Worm (Caenorhabditis elegans) whole organism, late embryonic: Measurements from ENCODE around the gene rom-1.

ENCODE experiments used
- C08G9.2 ChIP-seq: sonication (generic microtip); optimal IDR thresholded peaks from 2 replicates; lab custom pipeline; 2016; ENCODE audit warnings: mild to moderate bottlenecking, missing genetic modification characterization, moderate library complexity, missing compliant biosample characterization
- C38D4.7 ChIP-seq: fragments of 200-800 bp; sonication (Bioruptor generic); optimal IDR thresholded peaks from 2 replicates; lab custom pipeline; 2018; ENCODE audit warnings: mild to moderate bottlenecking, missing genetic modification characterization, moderate library complexity, missing compliant biosample characterization
- F13H6.1 ChIP-seq: sonication (generic microtip); optimal IDR thresholded peaks from 2 replicates; lab custom pipeline; 2016; ENCODE audit warnings: missing genetic modification characterization, missing compliant biosample characterization
- ahr-1 ChIP-seq: sonication (generic microtip); optimal IDR thresholded peaks from 2 replicates; lab custom pipeline; 2016; ENCODE audit warnings: missing genetic modification characterization, missing compliant biosample characterization
- ama-1 ChIP-seq: fragments of 150-350 bp; optimal IDR thresholded peaks from 2 replicates; lab custom pipeline; 2014
- ceh-14 ChIP-seq: sonication (generic microtip); optimal IDR thresholded peaks from 2 replicates; lab custom pipeline; 2016; ENCODE audit warnings: missing genotype, missing genetic modification characterization, missing compliant biosample characterization
- ceh-18 ChIP-seq: sonication (generic microtip); optimal IDR thresholded peaks from 2 replicates; lab custom pipeline; 2016; ENCODE audit warnings: missing genetic modification characterization, missing compliant biosample characterization
- ceh-2 ChIP-seq: sonication (generic microtip); optimal IDR thresholded peaks from 2 replicates; lab custom pipeline; 2016; ENCODE audit warnings: missing genotype, missing genetic modification characterization, missing compliant biosample characterization
- ceh-30 ChIP-seq: fragments of 150-350 bp; optimal IDR thresholded peaks from 2 replicates; lab custom pipeline; 2014; ENCODE audit warnings: missing biosample characterization, missing genetic modification characterization
- ceh-31 ChIP-seq: sonication (generic microtip); optimal IDR thresholded peaks from 2 replicates; lab custom pipeline; 2016; ENCODE audit warnings: missing genetic modification characterization, missing compliant biosample characterization
- ceh-45 ChIP-seq: fragments of 200-800 bp; sonication (Bioruptor generic); IDR thresholded peaks from 2 replicates; pipeline ENCODE4 v1.3.6; 2022; ENCODE audit warnings: missing genetic modification reagents, missing genetic modification characterization, missing compliant biosample characterization
- ceh-6 ChIP-seq: fragments of 200-800 bp; sonication (Bioruptor generic); optimal IDR thresholded peaks from 2 replicates; lab custom pipeline; 2018; ENCODE audit warnings: mild to moderate bottlenecking, missing genetic modification characterization, missing compliant biosample characterization
- ceh-9 ChIP-seq: sonication (generic microtip); optimal IDR thresholded peaks from 2 replicates; lab custom pipeline; 2016; ENCODE audit warnings: mild to moderate bottlenecking, missing genetic modification characterization, inconsistent platforms, missing compliant biosample characterization
- dmd-4 ChIP-seq: sonication (generic microtip); optimal IDR thresholded peaks from 2 replicates; lab custom pipeline; 2016; ENCODE audit warnings: borderline replicate concordance, missing genetic modification characterization, missing compliant biosample characterization
- dve-1 ChIP-seq: sonication (generic microtip); optimal IDR thresholded peaks from 2 replicates; lab custom pipeline; 2017; ENCODE audit warnings: antibody characterized with exemption, mild to moderate bottlenecking, missing genetic modification characterization, missing compliant biosample characterization
- ets-4 ChIP-seq: sonication (generic microtip); optimal IDR thresholded peaks from 2 replicates; lab custom pipeline; 2016; ENCODE audit warnings: missing genetic modification characterization, missing compliant biosample characterization
- eyg-1 ChIP-seq: sonication (generic microtip); optimal IDR thresholded peaks from 2 replicates; lab custom pipeline; 2016; ENCODE audit warnings: missing genotype, missing genetic modification characterization, missing compliant biosample characterization
- fax-1 ChIP-seq: sonication (generic microtip); optimal IDR thresholded peaks from 2 replicates; lab custom pipeline; 2016; ENCODE audit warnings: missing genotype, missing genetic modification characterization, missing compliant biosample characterization
- fkh-10 ChIP-seq: fragments of 150-350 bp; optimal IDR thresholded peaks from 2 replicates; lab custom pipeline; 2014; ENCODE audit warnings: missing biosample characterization, missing genetic modification reagents, missing genetic modification characterization
- gmeb-2 ChIP-seq: sonication (generic microtip); optimal IDR thresholded peaks from 2 replicates; lab custom pipeline; 2016; ENCODE audit warnings: missing genetic modification characterization, inconsistent platforms, missing compliant biosample characterization
- hlh-13 ChIP-seq: fragments of 200-800 bp; sonication (Bioruptor generic); optimal IDR thresholded peaks from 2 replicates; lab custom pipeline; 2018; ENCODE audit warnings: mild to moderate bottlenecking, missing genetic modification characterization, missing compliant biosample characterization
- hlh-30 ChIP-seq: sonication (generic microtip); optimal IDR thresholded peaks from 2 replicates; lab custom pipeline; 2017; ENCODE audit warnings: antibody characterized with exemption, missing genetic modification characterization, missing compliant biosample characterization; ENCODE audit not compliant: insufficient read depth
- hlh-8 ChIP-seq: sonication (generic microtip); optimal IDR thresholded peaks from 2 replicates; lab custom pipeline; 2016; ENCODE audit warnings: missing genotype, missing genetic modification characterization, missing compliant biosample characterization
- lim-6 ChIP-seq: sonication (generic microtip); optimal IDR thresholded peaks from 2 replicates; lab custom pipeline; 2016; ENCODE audit warnings: missing genetic modification characterization, missing compliant biosample characterization
- nfya-1 ChIP-seq: sonication (generic microtip); optimal IDR thresholded peaks from 2 replicates; lab custom pipeline; 2017; ENCODE audit warnings: missing genetic modification characterization, mild to moderate bottlenecking, missing compliant biosample characterization, antibody characterized with exemption, moderate library complexity
- nhr-11 ChIP-seq: fragments of 150-350 bp; optimal IDR thresholded peaks from 2 replicates; lab custom pipeline; 2014; ENCODE audit warnings: missing biosample characterization, missing genetic modification characterization
- nhr-232 ChIP-seq: sonication (generic microtip); optimal IDR thresholded peaks from 2 replicates; lab custom pipeline; 2016; ENCODE audit warnings: missing genetic modification characterization, missing compliant biosample characterization
- pha-2 ChIP-seq: sonication (generic microtip); optimal IDR thresholded peaks from 2 replicates; lab custom pipeline; 2017; ENCODE audit warnings: mild to moderate bottlenecking, missing genetic modification characterization, missing compliant biosample characterization
- pros-1 ChIP-seq: fragments of 150-350 bp; optimal IDR thresholded peaks from 2 replicates; lab custom pipeline; 2014; ENCODE audit warnings: missing biosample characterization, missing genetic modification reagents, missing genetic modification characterization
- ref-2 ChIP-seq: sonication (generic microtip); optimal IDR thresholded peaks from 2 replicates; lab custom pipeline; 2016; ENCODE audit warnings: missing genetic modification characterization, missing compliant biosample characterization
- rnt-1 ChIP-seq: sonication (generic microtip); optimal IDR thresholded peaks from 2 replicates; lab custom pipeline; 2016; ENCODE audit warnings: missing genetic modification characterization, missing compliant biosample characterization
- tbx-7 ChIP-seq: sonication (generic microtip); optimal IDR thresholded peaks from 2 replicates; lab custom pipeline; 2016; ENCODE audit warnings: missing genotype, missing genetic modification characterization, missing compliant biosample characterization
- unc-3 ChIP-seq, 2 experiments: fragments of 200-800 bp in 1 of 2; sonication (Bioruptor generic) in 1 of 2; sonication (generic microtip) in 1 of 2; conservative IDR thresholded peaks in 1 of 2; optimal IDR thresholded peaks in 1 of 2; 2 replicates each; pipeline versions ENCODE4 v1.3.6 to Lab custom; 2016 to 2022; ENCODE audit warnings: missing compliant biosample characterization in 2 of 2, missing genetic modification characterization in 2 of 2, missing genetic modification reagents in 1 of 2
- unc-55 ChIP-seq: sonication (generic microtip); optimal IDR thresholded peaks from 2 replicates; lab custom pipeline; 2017; ENCODE audit warnings: missing biosample characterization, missing genetic modification reagents, missing genetic modification characterization
- unc-86 ChIP-seq: sonication (generic microtip); optimal IDR thresholded peaks from 2 replicates; lab custom pipeline; 2016; ENCODE audit warnings: missing genetic modification characterization, missing compliant biosample characterization
- zip-5 ChIP-seq: sonication (generic microtip); optimal IDR thresholded peaks from 2 replicates; lab custom pipeline; 2016; ENCODE audit warnings: missing genetic modification characterization, missing compliant biosample characterization
- ztf-16 ChIP-seq: sonication (generic microtip); optimal IDR thresholded peaks from 2 replicates; lab custom pipeline; 2017; ENCODE audit warnings: missing genetic modification characterization, missing compliant biosample characterization

The rom-1 gene

ce11 chrIII:4912317-4912716 lies 5.3 kb downstream of the rom-1 start, which contains the start of the genes F26F4.9 and cee-1:
TSS of gene F26F4.9 (minus strand) at chrIII:4912521.
TSS of gene cee-1 (plus strand) at chrIII:4912699.
- TF ChIP-seq dmd-4 (tag; lab: Kevin White, UChicago) (no peak), ceh-31 (tag; lab: Kevin White, UChicago) (peak; percentile 85), nhr-11 (tag; lab: Kevin White, UChicago) (no peak), unc-55 (GFP tag; lab: Kevin White, UChicago) (peak; percentile 30), C08G9.2 (tag; lab: Kevin White, UChicago) (peak; percentile 85), unc-3 (GFP tag; conservative IDR thresholded peaks at IDR 0.05; lab: Robert Waterston, UW) (no peak), unc-3 (tag; optimal IDR thresholded peaks at IDR 0.05; lab: Kevin White, UChicago) (no peak), gmeb-2 (tag; lab: Kevin White, UChicago) (no peak), pros-1 (no peak), nhr-232 (tag; lab: Kevin White, UChicago) (no peak), unc-86 (tag; lab: Kevin White, UChicago) (no peak), nfya-1 (tag; lab: Kevin White, UChicago) (no peak), fax-1 (tag; lab: Kevin White, UChicago) (peak; percentile 2), ref-2 (tag; lab: Kevin White, UChicago) (peak; percentile 25), C38D4.7 (no peak), zip-5 (peak; percentile 52), dve-1 (no peak), ceh-9 (tag; lab: Kevin White, UChicago) (no peak), ama-1 (lab: Kevin White, UChicago) (no peak), hlh-30 (tag; lab: Kevin White, UChicago) (no peak), tbx-7 (peak; percentile 71), ets-4 (peak; percentile 75), eyg-1 (tag; lab: Kevin White, UChicago) (no peak), hlh-13 (GFP tag; lab: Kevin White, UChicago) (no peak), rnt-1 (tag; lab: Kevin White, UChicago) (peak; percentile 7), ceh-2 (tag; lab: Kevin White, UChicago) (peak; percentile 71), hlh-8 (tag; lab: Kevin White, UChicago) (peak; percentile 72), ceh-45 (GFP tag; lab: Robert Waterston, UW) (no peak), lim-6 (tag; lab: Kevin White, UChicago) (peak; percentile 39), fkh-10 (GFP tag; lab: Kevin White, UChicago) (no peak), ztf-16 (tag; lab: Kevin White, UChicago) (peak; percentile 13), ceh-18 (tag; lab: Kevin White, UChicago) (peak; percentile 38)

ce11 chrIII:4913736-4914135 lies 6.7 kb downstream of the rom-1 start:
- no peak for TF ChIP-seq hlh-8 (tag; lab: Kevin White, UChicago)
- TF ChIP-seq rnt-1 (tag; lab: Kevin White, UChicago) = no peak
- no peak for TF ChIP-seq ceh-6 (GFP tag; lab: Kevin White, UChicago)
- no peak for TF ChIP-seq unc-55 (GFP tag; lab: Kevin White, UChicago)
- no peak for TF ChIP-seq ceh-14 (tag; lab: Kevin White, UChicago)
- no peak for TF ChIP-seq pha-2 (tag; lab: Kevin White, UChicago)
- TF ChIP-seq hlh-30 (tag; lab: Kevin White, UChicago) = no peak

- TF ChIP-seq ceh-30 (no peak), ahr-1 (no peak), hlh-13 (GFP tag; lab: Kevin White, UChicago) (no peak), ceh-6 (GFP tag; lab: Kevin White, UChicago) (no peak), gmeb-2 (tag; lab: Kevin White, UChicago) (no peak), hlh-30 (tag; lab: Kevin White, UChicago) (no peak), F13H6.1 (tag; lab: Kevin White, UChicago) (no peak), zip-5 (no peak)
These were observed 10.1 kb downstream of the rom-1 start, which contains the start of gene rars-1 for ce11 chrIII:4917077-4917476. TSS of gene rars-1 (minus strand) at chrIII:4917177.
